Fruit fly (Drosophila melanogaster): ENCODE results near the gene Gnpnat.

Gene Gnpnat

dm6 chr3R:29736678-29737093 lies 1.4 kb upstream of the Gnpnat start, which contains the start of the genes CG7601 and CIA30 (continued):
- no peak for TF ChIP-seq usp (GFP tag; optimal IDR thresholded peaks at IDR 0.05)
- TF ChIP-seq foxo (GFP tag; optimal IDR thresholded peaks at IDR 0.05) = peak; percentile 96 to 99
- no peak for TF ChIP-seq brk (GFP tag; optimal IDR thresholded peaks at IDR 0.05)

DNA sequence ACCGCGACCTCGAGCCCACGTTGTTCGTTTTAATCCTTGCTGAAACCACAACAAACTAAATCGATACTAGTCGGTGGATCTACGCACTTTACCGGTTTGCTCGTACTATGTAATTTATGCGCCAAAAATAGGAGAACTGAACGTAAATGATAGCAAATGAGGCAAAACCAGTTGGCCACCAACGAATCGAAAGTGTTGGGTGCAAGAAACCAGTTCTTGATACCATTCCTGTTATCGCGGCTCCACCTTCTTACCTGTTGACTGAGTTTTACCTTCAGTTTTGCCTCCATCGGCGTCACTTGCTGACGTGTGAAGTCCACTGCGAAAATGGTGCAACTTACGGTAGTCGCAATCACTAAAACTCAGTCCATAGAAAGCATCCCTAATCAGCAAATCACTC lies 2.0 kb downstream of the Gnpnat start:
- TF ChIP-seq tai (GFP tag; optimal IDR thresholded peaks at IDR 0.05) = no peak
- no peak for TF ChIP-seq Hnf4 (GFP tag; optimal IDR thresholded peaks at IDR 0.05)
- TF ChIP-seq br (GFP tag; optimal IDR thresholded peaks at IDR 0.05) = no peak
- no peak for TF ChIP-seq rgr (GFP tag; optimal IDR thresholded peaks at IDR 0.05)
- no peak for TF ChIP-seq Mio (GFP tag; optimal IDR thresholded peaks at IDR 0.05)
- TF ChIP-seq Rel (GFP tag; optimal IDR thresholded peaks at IDR 0.05) = no peak
- no peak for TF ChIP-seq Rel (tag; optimal IDR thresholded peaks at IDR 0.05)
- TF ChIP-seq Vsx2 (GFP tag; optimal IDR thresholded peaks at IDR 0.05; ENCODE audit: partially characterized antibody) = no peak
- TF ChIP-seq CG9705 (GFP tag; optimal IDR thresholded peaks at IDR 0.05) = no peak
- TF ChIP-seq dsf (GFP tag; optimal IDR thresholded peaks at IDR 0.05; ENCODE audit: borderline replicate concordance) = no peak

dm6 chr3R:29745056-29745455 lies 7.0 kb downstream of the Gnpnat start, which contains the start of the genes Wdr24 and IntS11:
TSS of gene Wdr24 (minus strand) at chr3R:29745092.
TSS of gene IntS11 (plus strand) at chr3R:29745337.
- TF ChIP-seq Vsx2 (GFP tag; optimal IDR thresholded peaks at IDR 0.05; ENCODE audit: partially characterized antibody) (no peak), h (GFP tag; optimal IDR thresholded peaks at IDR 0.05) (peak; percentile 94), CrebA (GFP tag; optimal IDR thresholded peaks at IDR 0.05; ENCODE audit: borderline replicate concordance) (no peak), Hr83 (GFP tag; optimal IDR thresholded peaks at IDR 0.05; ENCODE audit: poor library complexity, severe bottlenecking) (peak; percentile 64), brk (GFP tag; optimal IDR thresholded peaks at IDR 0.05) (no peak), rgr (GFP tag; optimal IDR thresholded peaks at IDR 0.05) (peak; percentile 94), usp (GFP tag; optimal IDR thresholded peaks at IDR 0.05) (no peak), Abd-B (GFP tag; optimal IDR thresholded peaks at IDR 0.05) (no peak), HLH106 (tag; optimal IDR thresholded peaks at IDR 0.05) (peak; percentile 99), lola (GFP tag; optimal IDR thresholded peaks at IDR 0.05) (no peak), fru (GFP tag; optimal IDR thresholded peaks at IDR 0.05) (peak; percentile 91), tai (GFP tag; optimal IDR thresholded peaks at IDR 0.05) (no peak), foxo (GFP tag; optimal IDR thresholded peaks at IDR 0.05) (peak in 1 of 2 experiments; percentile 93), Dif (GFP tag; optimal IDR thresholded peaks at IDR 0.05; ENCODE audit: partially characterized antibody) (no peak), jim (GFP tag; optimal IDR thresholded peaks at IDR 0.05) (no peak), Mio (GFP tag; optimal IDR thresholded peaks at IDR 0.05) (peak; percentile 45), Jra (GFP tag; optimal IDR thresholded peaks at IDR 0.05) (no peak), Hr78 (GFP tag; optimal IDR thresholded peaks at IDR 0.05) (no peak), dsf (GFP tag; optimal IDR thresholded peaks at IDR 0.05; ENCODE audit: borderline replicate concordance) (no peak), psq (GFP tag; optimal IDR thresholded peaks at IDR 0.05) (peak; percentile 87), woc (GFP tag; optimal IDR thresholded peaks at IDR 0.05) (peak; percentile 87), dmrt93B (GFP tag; optimal IDR thresholded peaks at IDR 0.05) (peak; percentile 98), ey (GFP tag; optimal IDR thresholded peaks at IDR 0.05) (peak; percentile 94), dl (GFP tag; optimal IDR thresholded peaks at IDR 0.05; ENCODE audit: insufficient read depth in 1 of 2, partially characterized antibody in 2 of 2) (no peak), Hnf4 (GFP tag; optimal IDR thresholded peaks at IDR 0.05) (no peak), OdsH (GFP tag; optimal IDR thresholded peaks at IDR 0.05) (peak; percentile 90), CG32264 (GFP tag; optimal IDR thresholded peaks at IDR 0.05) (peak; percentile 76), sage (GFP tag; optimal IDR thresholded peaks at IDR 0.05) (no peak), N (GFP tag; optimal IDR thresholded peaks at IDR 0.05) (no peak), Rel (GFP tag; optimal IDR thresholded peaks at IDR 0.05) (no peak), Rel (tag; optimal IDR thresholded peaks at IDR 0.05) (peak; percentile 86), pan (optimal IDR thresholded peaks at IDR 0.05) (no peak), Sp1 (GFP tag; optimal IDR thresholded peaks at IDR 0.05) (peak; percentile 95), GATAd (GFP tag; optimal IDR thresholded peaks at IDR 0.05) (peak; percentile 66), br (GFP tag; optimal IDR thresholded peaks at IDR 0.05) (peak; percentile 85), sv (GFP tag; optimal IDR thresholded peaks at IDR 0.05) (peak; percentile 60), Dfd (GFP tag; optimal IDR thresholded peaks at IDR 0.05) (no peak), CG9705 (GFP tag; optimal IDR thresholded peaks at IDR 0.05) (peak; percentile 95), Myc (optimal IDR thresholded peaks at IDR 0.05) (no peak)
